Worm (Caenorhabditis elegans): ENCODE measurements around the gene oac-46.

Gene oac-46

ce11 chrII:8873842-8874241 lies 21.9 kb upstream of the oac-46 start, which contains the start of gene T07D4.2:
T07D4.2 (minus strand) TSS chrII:8873942.
- TF ChIP-seq flt-1 (GFP tag; IDR thresholded peaks at IDR 0.05): no peak
- no peak for TF ChIP-seq ceh-36 (tag; optimal IDR thresholded peaks at IDR 0.05)
- TF ChIP-seq ama-1 (optimal IDR thresholded peaks at IDR 0.05): no peak
- no peak for TF ChIP-seq aly-1 (tag; optimal IDR thresholded peaks at IDR 0.05)
- TF ChIP-seq F13C5.2 (tag; optimal IDR thresholded peaks at IDR 0.05): no peak
- TF ChIP-seq pes-1 (GFP tag; IDR thresholded peaks at IDR 0.05): no peak
- no peak for TF ChIP-seq hnd-1 (tag; optimal IDR thresholded peaks at IDR 0.05)
- TF ChIP-seq ceh-13 (GFP tag; optimal IDR thresholded peaks at IDR 0.05): no peak
- no peak for TF ChIP-seq sea-1 (GFP tag; conservative IDR thresholded peaks at IDR 0.05)
- no peak for TF ChIP-seq tra-4 (tag; optimal IDR thresholded peaks at IDR 0.05)
- TF ChIP-seq hmbx-1 (tag; optimal IDR thresholded peaks at IDR 0.05): no peak
- TF ChIP-seq tbx-37 (GFP tag; conservative IDR thresholded peaks at IDR 0.05): no peak
- TF ChIP-seq hmg-4 (GFP tag; optimal IDR thresholded peaks at IDR 0.05): no peak
- no peak for TF ChIP-seq scrt-1 (GFP tag; IDR thresholded peaks at IDR 0.05)

ce11 chrII:8866844-8867243 lies 14.9 kb upstream of the oac-46 start:
- TF ChIP-seq hnd-1 (tag; optimal IDR thresholded peaks at IDR 0.05): no peak
- no peak for TF ChIP-seq ama-1 (optimal IDR thresholded peaks at IDR 0.05)
- no peak for TF ChIP-seq tbx-11 (GFP tag; IDR thresholded peaks at IDR 0.05)
- TF ChIP-seq ets-7 (tag; optimal IDR thresholded peaks at IDR 0.05): no peak
- no peak for TF ChIP-seq ceh-13 (GFP tag; optimal IDR thresholded peaks at IDR 0.05)

- TF ChIP-seq tbx-37 (GFP tag; conservative IDR thresholded peaks at IDR 0.05): no peak
- no peak for TF ChIP-seq ceh-36 (tag; optimal IDR thresholded peaks at IDR 0.05)
- no peak for TF ChIP-seq pes-1 (GFP tag; IDR thresholded peaks at IDR 0.05)
- no peak for TF ChIP-seq ets-7 (tag; optimal IDR thresholded peaks at IDR 0.05)
- TF ChIP-seq hmg-4 (GFP tag; optimal IDR thresholded peaks at IDR 0.05): no peak
- TF ChIP-seq sea-1 (GFP tag; conservative IDR thresholded peaks at IDR 0.05): no peak
- no peak for TF ChIP-seq B0310.2 (tag; optimal IDR thresholded peaks at IDR 0.05)
- TF ChIP-seq tra-4 (tag; optimal IDR thresholded peaks at IDR 0.05): no peak
- TF ChIP-seq hnd-1 (tag; optimal IDR thresholded peaks at IDR 0.05): no peak
- TF ChIP-seq ama-1 (optimal IDR thresholded peaks at IDR 0.05): no peak
- no peak for TF ChIP-seq flt-1 (GFP tag; IDR thresholded peaks at IDR 0.05)
- no peak for TF ChIP-seq hmbx-1 (tag; optimal IDR thresholded peaks at IDR 0.05)
- no peak for TF ChIP-seq aly-1 (tag; optimal IDR thresholded peaks at IDR 0.05)
- no peak for TF ChIP-seq F13C5.2 (tag; optimal IDR thresholded peaks at IDR 0.05)
- no peak for TF ChIP-seq ceh-13 (GFP tag; optimal IDR thresholded peaks at IDR 0.05)
- no peak for TF ChIP-seq tbx-11 (GFP tag; IDR thresholded peaks at IDR 0.05)
- no peak for TF ChIP-seq scrt-1 (GFP tag; IDR thresholded peaks at IDR 0.05)
These were observed 13.2 kb upstream of the oac-46 start, which contains the start of gene npr-20 for ce11 chrII:8865078-8865477. npr-20 (minus strand) TSS chrII:8865178.

ce11 chrII:8859596-8859995 lies 7.7 kb upstream of the oac-46 start, which contains the start of gene snb-6:
snb-6 (minus strand) TSS chrII:8859696.
- TF ChIP-seq tbx-11 (GFP tag; IDR thresholded peaks at IDR 0.05) (no peak), sea-1 (GFP tag; conservative IDR thresholded peaks at IDR 0.05) (no peak), hmg-4 (GFP tag; optimal IDR thresholded peaks at IDR 0.05) (no peak)

- TF ChIP-seq aly-1 (tag; optimal IDR thresholded peaks at IDR 0.05): no peak
- no peak for TF ChIP-seq sea-1 (GFP tag; conservative IDR thresholded peaks at IDR 0.05)
- TF ChIP-seq hnd-1 (tag; optimal IDR thresholded peaks at IDR 0.05): no peak
- TF ChIP-seq ama-1 (optimal IDR thresholded peaks at IDR 0.05): no peak
- no peak for TF ChIP-seq scrt-1 (GFP tag; IDR thresholded peaks at IDR 0.05)
- TF ChIP-seq flt-1 (GFP tag; IDR thresholded peaks at IDR 0.05): no peak
- no peak for TF ChIP-seq B0310.2 (tag; optimal IDR thresholded peaks at IDR 0.05)
- TF ChIP-seq ceh-36 (tag; optimal IDR thresholded peaks at IDR 0.05): no peak
- TF ChIP-seq hmg-4 (GFP tag; optimal IDR thresholded peaks at IDR 0.05): no peak
- TF ChIP-seq ets-7 (tag; optimal IDR thresholded peaks at IDR 0.05): no peak
- no peak for TF ChIP-seq pes-1 (GFP tag; IDR thresholded peaks at IDR 0.05)
These were observed 5.2 kb upstream of the oac-46 start for ce11 chrII:8857074-8857473.

ce11 chrII:8856524-8856923 lies 4.6 kb upstream of the oac-46 start:
- TF ChIP-seq tbx-11 (GFP tag; IDR thresholded peaks at IDR 0.05) (no peak), flt-1 (GFP tag; IDR thresholded peaks at IDR 0.05) (no peak), pes-1 (GFP tag; IDR thresholded peaks at IDR 0.05) (no peak), tbx-37 (GFP tag; conservative IDR thresholded peaks at IDR 0.05) (no peak), sea-1 (GFP tag; conservative IDR thresholded peaks at IDR 0.05) (no peak), ama-1 (optimal IDR thresholded peaks at IDR 0.05) (no peak), hmbx-1 (tag; optimal IDR thresholded peaks at IDR 0.05) (no peak), scrt-1 (GFP tag; IDR thresholded peaks at IDR 0.05) (no peak), ceh-36 (tag; optimal IDR thresholded peaks at IDR 0.05) (no peak), B0310.2 (tag; optimal IDR thresholded peaks at IDR 0.05) (no peak), aly-1 (tag; optimal IDR thresholded peaks at IDR 0.05) (no peak), F13C5.2 (tag; optimal IDR thresholded peaks at IDR 0.05) (no peak), hmg-4 (GFP tag; optimal IDR thresholded peaks at IDR 0.05) (no peak), ets-7 (tag; optimal IDR thresholded peaks at IDR 0.05) (no peak), hnd-1 (tag; optimal IDR thresholded peaks at IDR 0.05) (no peak), tra-4 (tag; optimal IDR thresholded peaks at IDR 0.05) (no peak), ceh-13 (GFP tag; optimal IDR thresholded peaks at IDR 0.05) (no peak)

- TF ChIP-seq scrt-1 (GFP tag; IDR thresholded peaks at IDR 0.05): no peak
- TF ChIP-seq B0310.2 (tag; optimal IDR thresholded peaks at IDR 0.05): no peak
- TF ChIP-seq ceh-36 (tag; optimal IDR thresholded peaks at IDR 0.05): no peak
- TF ChIP-seq hnd-1 (tag; optimal IDR thresholded peaks at IDR 0.05): no peak
- TF ChIP-seq ceh-13 (GFP tag; optimal IDR thresholded peaks at IDR 0.05): no peak
- TF ChIP-seq tbx-11 (GFP tag; IDR thresholded peaks at IDR 0.05): no peak
- no peak for TF ChIP-seq hmg-4 (GFP tag; optimal IDR thresholded peaks at IDR 0.05)
- no peak for TF ChIP-seq F13C5.2 (tag; optimal IDR thresholded peaks at IDR 0.05)
- no peak for TF ChIP-seq pes-1 (GFP tag; IDR thresholded peaks at IDR 0.05)
- no peak for TF ChIP-seq sea-1 (GFP tag; conservative IDR thresholded peaks at IDR 0.05)
- no peak for TF ChIP-seq tra-4 (tag; optimal IDR thresholded peaks at IDR 0.05)
These were observed 3.0 kb upstream of the oac-46 start for ce11 chrII:8854874-8855273.

- TF ChIP-seq aly-1 (tag; optimal IDR thresholded peaks at IDR 0.05) (no peak), tra-4 (tag; optimal IDR thresholded peaks at IDR 0.05) (no peak), ceh-13 (GFP tag; optimal IDR thresholded peaks at IDR 0.05) (no peak), sea-1 (GFP tag; conservative IDR thresholded peaks at IDR 0.05) (no peak), hmg-4 (GFP tag; optimal IDR thresholded peaks at IDR 0.05) (no peak), scrt-1 (GFP tag; IDR thresholded peaks at IDR 0.05) (no peak), ceh-36 (tag; optimal IDR thresholded peaks at IDR 0.05) (no peak), B0310.2 (tag; optimal IDR thresholded peaks at IDR 0.05) (no peak), pes-1 (GFP tag; IDR thresholded peaks at IDR 0.05) (no peak), tbx-11 (GFP tag; IDR thresholded peaks at IDR 0.05) (no peak), hmbx-1 (tag; optimal IDR thresholded peaks at IDR 0.05) (no peak), flt-1 (GFP tag; IDR thresholded peaks at IDR 0.05) (no peak), ama-1 (optimal IDR thresholded peaks at IDR 0.05) (no peak), tbx-37 (GFP tag; conservative IDR thresholded peaks at IDR 0.05) (no peak), ets-7 (tag; optimal IDR thresholded peaks at IDR 0.05) (no peak), hnd-1 (tag; optimal IDR thresholded peaks at IDR 0.05) (no peak), F13C5.2 (tag; optimal IDR thresholded peaks at IDR 0.05) (no peak)
These were observed 2.1 kb upstream of the oac-46 start for ce11 chrII:8853960-8854359.
